Worm (Caenorhabditis elegans): ENCODE measurements around the gene pho-11.

DNA sequence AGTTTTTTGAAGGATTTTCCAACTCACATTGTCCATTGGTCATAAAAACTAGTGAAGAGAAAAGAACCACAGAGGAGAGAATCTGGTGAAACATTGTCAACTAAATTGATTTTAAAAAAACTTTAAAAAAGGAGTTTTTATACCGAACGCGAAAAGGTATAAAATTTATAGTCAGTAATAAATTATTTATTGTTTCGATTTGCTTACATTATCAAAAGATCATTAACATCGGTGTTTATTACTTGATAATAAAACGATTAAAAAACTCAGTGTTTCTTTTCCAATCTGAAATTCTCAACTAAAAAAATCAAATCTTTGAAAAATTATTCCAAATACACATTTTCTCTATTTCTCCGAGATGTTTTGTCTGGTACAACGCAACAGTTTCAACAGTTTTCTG lies 15.5 kb upstream of the pho-11 start, which contains the start of gene F26C11.4:
- TF ChIP-seq blmp-1 (tag; optimal IDR thresholded peaks at IDR 0.05) (no peak), nhr-76 (tag; optimal IDR thresholded peaks at IDR 0.05) (no peak), ztf-11 (tag; optimal IDR thresholded peaks at IDR 0.05) (no peak), pha-4 (tag; optimal IDR thresholded peaks at IDR 0.05) (no peak), tbx-8 (GFP tag; optimal IDR thresholded peaks at IDR 0.05) (no peak)

Measured in whole organism, mixed stage, embryonic.